Fruit fly (Drosophila melanogaster) whole organism, prepupa: ENCODE data around the gene CG32726.

Experiments
- CG10669 ChIP-seq: fragments of 200-800 bp; sonication (Bioruptor generic); optimal IDR thresholded peaks from 3 replicates; lab custom pipeline; 2018; ENCODE audit warnings: missing biosample characterization, mild to moderate bottlenecking, missing genetic modification characterization, moderate library complexity
- CG11294 ChIP-seq: fragments of 200-800 bp; sonication (Bioruptor generic); IDR thresholded peaks from 2 replicates; pipeline ENCODE4 v1.3.6; 2022; ENCODE audit warnings: missing biosample characterization, missing genetic modification characterization
- CG34406 ChIP-seq: fragments of 200-800 bp; sonication (Bioruptor generic); optimal IDR thresholded peaks from 3 replicates; lab custom pipeline; 2016; ENCODE audit warnings: missing biosample characterization, missing genetic modification characterization
- CG4318 ChIP-seq: fragments of 200-800 bp; sonication (Bioruptor generic); optimal IDR thresholded peaks from 3 replicates; lab custom pipeline; 2017; ENCODE audit warnings: missing biosample characterization, mild to moderate bottlenecking, missing genetic modification characterization
- CG6276 ChIP-seq: fragments of 200-800 bp; sonication (Bioruptor generic); optimal IDR thresholded peaks from 2 replicates; lab custom pipeline; 2017; ENCODE audit warnings: missing biosample characterization, mild to moderate bottlenecking, missing genetic modification characterization
- CG6854 ChIP-seq: fragments of 200-800 bp; sonication (Bioruptor generic); optimal IDR thresholded peaks from 2 replicates; lab custom pipeline; 2017; ENCODE audit warnings: missing biosample characterization, mild to moderate bottlenecking, missing genetic modification characterization
- CG7368 ChIP-seq: fragments of 200-800 bp; sonication (Bioruptor generic); optimal IDR thresholded peaks from 3 replicates; lab custom pipeline; 2016; ENCODE audit warnings: missing biosample characterization, missing genetic modification characterization
- CG8319 ChIP-seq: fragments of 200-800 bp; sonication (Bioruptor generic); optimal IDR thresholded peaks from 3 replicates; lab custom pipeline; 2016; ENCODE audit warnings: missing biosample characterization, missing genetic modification characterization
- Ets96B ChIP-seq: fragments of 200-800 bp; optimal IDR thresholded peaks from 2 replicates; lab custom pipeline; 2019; ENCODE audit warnings: missing biosample characterization, mild to moderate bottlenecking, missing genetic modification characterization, moderate library complexity
- Hr4 ChIP-seq: fragments of 200-800 bp; sonication (Bioruptor generic); optimal IDR thresholded peaks from 3 replicates; lab custom pipeline; 2016; ENCODE audit warnings: missing biosample characterization, missing genetic modification characterization
- Smox ChIP-seq: fragments of 200-800 bp; sonication (Bioruptor generic); optimal IDR thresholded peaks from 3 replicates; lab custom pipeline; 2016; ENCODE audit warnings: missing biosample characterization, missing genetic modification characterization
- achi ChIP-seq: fragments of 200-800 bp; sonication (Bioruptor generic); optimal IDR thresholded peaks from 3 replicates; lab custom pipeline; 2016; ENCODE audit warnings: missing biosample characterization, missing genetic modification characterization
- acj6 ChIP-seq: fragments of 200-800 bp; sonication (Bioruptor generic); optimal IDR thresholded peaks from 3 replicates; lab custom pipeline; 2016; ENCODE audit warnings: missing biosample characterization, missing genetic modification characterization
- eg ChIP-seq: fragments of 200-800 bp; sonication (Bioruptor generic); IDR thresholded peaks from 3 replicates; pipeline ENCODE4 v1.3.6; 2022; ENCODE audit warnings: missing biosample characterization, missing genetic modification characterization
- fkh ChIP-seq: fragments of 200-800 bp; sonication (Bioruptor generic); optimal IDR thresholded peaks from 3 replicates; lab custom pipeline; 2017; ENCODE audit warnings: missing biosample characterization, mild to moderate bottlenecking, missing genetic modification characterization, moderate library complexity
- net ChIP-seq: fragments of 200-800 bp; sonication (Bioruptor generic); optimal IDR thresholded peaks from 3 replicates; lab custom pipeline; 2016; ENCODE audit warnings: missing biosample characterization, missing genetic modification characterization
- pdm3 ChIP-seq: fragments of 200-800 bp; sonication (Bioruptor generic); optimal IDR thresholded peaks from 3 replicates; lab custom pipeline; 2016; ENCODE audit warnings: missing biosample characterization, missing genetic modification characterization
- ss ChIP-seq, 2 experiments: fragments of 200-800 bp; sonication (Bioruptor generic); optimal IDR thresholded peaks; 2 replicates in 1 of 2; 3 replicates in 1 of 2; lab custom pipeline; 2017 to 2018; ENCODE audit warnings: mild to moderate bottlenecking in 2 of 2, missing biosample characterization in 2 of 2, missing genetic modification characterization in 2 of 2, moderate library complexity in 1 of 2
- vri ChIP-seq: fragments of 200-800 bp; sonication (Bioruptor generic); optimal IDR thresholded peaks from 3 replicates; lab custom pipeline; 2016; ENCODE audit warnings: missing biosample characterization, mild to moderate bottlenecking, missing genetic modification characterization

CG32726 gene

DNA sequence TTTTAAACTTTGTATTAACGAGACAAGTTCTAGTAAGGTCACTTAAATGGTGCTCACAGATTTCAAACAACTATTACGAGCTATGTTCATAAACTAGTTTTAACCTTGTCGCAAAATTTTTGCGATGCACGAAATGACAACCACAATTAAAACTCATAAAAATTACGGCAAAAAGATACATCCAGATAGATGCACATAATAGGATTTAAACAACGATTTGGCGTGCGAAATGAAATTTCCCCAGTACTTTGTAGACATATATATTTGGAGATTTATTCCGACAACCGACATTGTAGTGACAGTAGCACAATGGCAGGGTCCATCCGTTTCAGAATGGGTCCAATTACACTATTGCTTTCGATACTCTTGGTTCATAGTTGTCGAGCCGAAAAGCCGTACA, 47.7 kb downstream of the CG32726 start, which contains the start of gene CheA7a:
TSS of gene CheA7a (plus strand) at position 301 of the 400 bp plus-strand sequence.
- TF ChIP-seq ss (GFP tag; optimal IDR thresholded peaks at IDR 0.05; lab: Kevin White, UChicago) (no peak), CG7368 (no peak), fkh (GFP tag; lab: Kevin White, UChicago) (no peak), CG6276 (GFP tag; lab: Kevin White, UChicago) (no peak), CG10669 (GFP tag; lab: Kevin White, UChicago) (no peak), CG8319 (GFP tag; lab: Kevin White, UChicago) (no peak), Hr4 (GFP tag; lab: Kevin White, UChicago) (no peak), eg (GFP tag; lab: Robert Waterston, UW) (no peak), Smox (GFP tag; lab: Kevin White, UChicago) (no peak), CG34406 (no peak), acj6 (GFP tag; lab: Kevin White, UChicago) (no peak), vri (no peak), pdm3 (GFP tag; lab: Kevin White, UChicago) (no peak), achi (no peak), Ets96B (tag; lab: Kevin White, UChicago) (no peak), CG4318 (no peak), CG11294 (GFP tag; lab: Robert Waterston, UW) (no peak), CG6854 (GFP tag; lab: Kevin White, UChicago) (no peak), net (GFP tag; lab: Kevin White, UChicago) (no peak)
